Fruit fly (Drosophila melanogaster): Measurements from ENCODE around the gene out.
A peak's percentile ranks its signal among the peaks of the same experiment; 100 is the strongest.

out gene

dm6 chrX:19289318-19289970, 32.5 kb downstream of the out start (continued):
- TF ChIP-seq Dbx (GFP tag; IDR thresholded peaks at IDR 0.05) = peak; percentile 67; the same call in 2 of the 3 replicates
- peak; percentile 92 for TF ChIP-seq Mrtf (GFP tag; IDR thresholded peaks at IDR 0.05)
- TF ChIP-seq insv (GFP tag; optimal IDR thresholded peaks at IDR 0.05) = peak in 1 of 2 experiments; percentile 6
- peak; percentile 85 for TF ChIP-seq kah (GFP tag; optimal IDR thresholded peaks at IDR 0.05)
- TF ChIP-seq CG15696 (tag; optimal IDR thresholded peaks at IDR 0.05) = peak; percentile 56
- TF ChIP-seq gce (GFP tag; IDR thresholded peaks at IDR 0.05) = peak; percentile 93
- no peak for TF ChIP-seq CG8478 (optimal IDR thresholded peaks at IDR 0.05)
- TF ChIP-seq mam (GFP tag; optimal IDR thresholded peaks at IDR 0.05) = peak; percentile 82
- peak; percentile 58 for TF ChIP-seq CG9876 (GFP tag; optimal IDR thresholded peaks at IDR 0.05)
- TF ChIP-seq Oaz (GFP tag; IDR thresholded peaks at IDR 0.05) = peak; percentile 89
- peak; percentile 70 for TF ChIP-seq slou (GFP tag; optimal IDR thresholded peaks at IDR 0.05)
- TF ChIP-seq Abd-B (GFP tag; optimal IDR thresholded peaks at IDR 0.05) = peak; percentile 85
- TF ChIP-seq wdn (GFP tag; IDR thresholded peaks at IDR 0.05) = peak; percentile 73
- TF ChIP-seq TFAM (GFP tag; optimal IDR thresholded peaks at IDR 0.05) = peak; percentile 19
- no peak for TF ChIP-seq zf30C (GFP tag; optimal IDR thresholded peaks at IDR 0.05)
- TF ChIP-seq CG14965 (GFP tag; optimal IDR thresholded peaks at IDR 0.05; ENCODE audit: borderline replicate concordance) = peak; percentile 51
- TF ChIP-seq CG9215 (GFP tag; IDR thresholded peaks at IDR 0.05) = peak; percentile 71
- peak; percentile 83 for TF ChIP-seq Mad (GFP tag; optimal IDR thresholded peaks at IDR 0.05)
- no peak for TF ChIP-seq Stat92E (GFP tag; optimal IDR thresholded peaks at IDR 0.05)
- TF ChIP-seq CG18599 (GFP tag; optimal IDR thresholded peaks at IDR 0.05) = peak; percentile 82
- TF ChIP-seq pnt (GFP tag; optimal IDR thresholded peaks at IDR 0.05) = peak; percentile 89
- TF ChIP-seq CG34422 (GFP tag; IDR thresholded peaks at IDR 0.05) = peak; percentile 95
- TF ChIP-seq CG8388 (GFP tag; optimal IDR thresholded peaks at IDR 0.05) = peak; percentile 86
- TF ChIP-seq CG4424 (GFP tag; optimal IDR thresholded peaks at IDR 0.05) = peak; percentile 90
- TF ChIP-seq chn (GFP tag; optimal IDR thresholded peaks at IDR 0.05) = peak; percentile 90
- TF ChIP-seq repo (GFP tag; optimal IDR thresholded peaks at IDR 0.05) = peak; percentile 84
- TF ChIP-seq slbo (GFP tag; IDR thresholded peaks at IDR 0.05) = peak; percentile 90
- TF ChIP-seq CG31365 (tag; optimal IDR thresholded peaks at IDR 0.05) = peak; percentile 67
- TF ChIP-seq CG17612 (GFP tag; IDR thresholded peaks at IDR 0.05) = peak; percentile 82
- peak; percentile 61 for TF ChIP-seq shn (GFP tag; optimal IDR thresholded peaks at IDR 0.05)
- TF ChIP-seq ara (GFP tag; IDR thresholded peaks at IDR 0.05) = peak; percentile 90
- TF ChIP-seq ci (GFP tag; IDR thresholded peaks at IDR 0.05) = peak; percentile 98
- TF ChIP-seq Six4 (GFP tag; optimal IDR thresholded peaks at IDR 0.05) = peak; percentile 82
- TF ChIP-seq grau (tag; optimal IDR thresholded peaks at IDR 0.05) = peak; percentile 95
- TF ChIP-seq CG3407 (GFP tag; optimal IDR thresholded peaks at IDR 0.05) = peak; percentile 83
- peak; percentile 63 for TF ChIP-seq CG11398 (GFP tag; optimal IDR thresholded peaks at IDR 0.05)
- TF ChIP-seq br (optimal IDR thresholded peaks at IDR 0.05) = no peak
- TF ChIP-seq Blimp-1 (GFP tag; optimal IDR thresholded peaks at IDR 0.05) = peak; percentile 88
- peak; percentile 76 for TF ChIP-seq ro (GFP tag; IDR thresholded peaks at IDR 0.05)
- TF ChIP-seq Dip2 (GFP tag; IDR thresholded peaks at IDR 0.05) = no peak
- peak; percentile 74 for TF ChIP-seq CG33557 (GFP tag; optimal IDR thresholded peaks at IDR 0.05)
- peak; percentile 67 for TF ChIP-seq CG10147 (GFP tag; optimal IDR thresholded peaks at IDR 0.05)
- TF ChIP-seq CG34376 (GFP tag; optimal IDR thresholded peaks at IDR 0.05) = peak; percentile 18
- peak; percentile 54 for TF ChIP-seq Bteb2 (GFP tag; optimal IDR thresholded peaks at IDR 0.05)
- peak; percentile 82 for TF ChIP-seq CG10462 (GFP tag; optimal IDR thresholded peaks at IDR 0.05)
- peak; percentile 73 for TF ChIP-seq CG18619 (GFP tag; optimal IDR thresholded peaks at IDR 0.05)
- TF ChIP-seq Gsc (GFP tag; IDR thresholded peaks at IDR 0.05) = peak; percentile 84
- TF ChIP-seq CHES-1-like (GFP tag; optimal IDR thresholded peaks at IDR 0.05) = peak; percentile 55
- TF ChIP-seq gro (GFP tag; optimal IDR thresholded peaks at IDR 0.05) = peak; percentile 58
- peak; percentile 74 for TF ChIP-seq gsb (GFP tag; IDR thresholded peaks at IDR 0.05)
- TF ChIP-seq HLH3B (GFP tag; IDR thresholded peaks at IDR 0.05) = peak; percentile 93

All from whole organism, embryonic.